Fruit fly (Drosophila melanogaster): Measurements from ENCODE around the gene CG31915.

Gene CG31915

DNA sequence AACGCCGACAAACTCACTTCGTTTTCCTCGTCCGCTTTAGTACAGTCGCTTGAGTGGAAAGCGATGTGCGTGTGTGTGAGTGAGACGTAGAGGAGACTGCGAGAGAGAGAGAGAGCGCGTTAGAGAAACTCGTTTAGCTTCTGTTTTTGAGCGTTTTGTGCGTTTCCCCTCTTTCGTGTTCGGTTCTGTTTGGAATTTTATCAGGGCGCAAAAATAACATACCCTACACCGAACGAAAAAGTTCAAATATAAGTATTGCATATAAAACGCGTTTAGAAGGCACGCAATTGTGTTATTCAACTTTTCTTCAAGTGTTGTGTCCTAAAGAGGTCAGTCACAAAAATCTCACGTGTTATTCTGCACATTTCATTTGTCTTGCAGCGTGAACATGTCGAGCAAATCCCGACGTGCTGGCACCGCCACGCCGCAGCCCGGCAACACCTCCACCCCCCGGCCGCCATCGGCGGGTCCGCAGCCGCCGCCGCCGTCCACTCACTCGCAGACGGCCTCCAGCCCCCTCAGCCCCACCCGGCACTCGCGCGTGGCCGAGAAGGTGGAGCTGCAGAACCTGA is 15.1 kb downstream of the CG31915 start (continued):
- TF ChIP-seq btn (GFP tag; optimal IDR thresholded peaks at IDR 0.05) (no peak), CG6689 (GFP tag; IDR thresholded peaks at IDR 0.05) (peak; percentile 46), Elba2 (GFP tag; optimal IDR thresholded peaks at IDR 0.05) (no peak), unc-4 (GFP tag; IDR thresholded peaks at IDR 0.05; ENCODE audit: partially characterized antibody) (no peak), CG11723 (GFP tag; optimal IDR thresholded peaks at IDR 0.05) (no peak), ro (GFP tag; IDR thresholded peaks at IDR 0.05) (no peak), CG9932 (GFP tag; IDR thresholded peaks at IDR 0.05) (peak; percentile 81), CG18262 (tag; optimal IDR thresholded peaks at IDR 0.05) (peak; percentile 36), slp2 (GFP tag; optimal IDR thresholded peaks at IDR 0.05) (peak; percentile 21), CG8944 (GFP tag; optimal IDR thresholded peaks at IDR 0.05) (no peak), Usf (GFP tag; optimal IDR thresholded peaks at IDR 0.05) (no peak), pzg (GFP tag; optimal IDR thresholded peaks at IDR 0.05) (no peak), CG6854 (GFP tag; optimal IDR thresholded peaks at IDR 0.05) (peak; percentile 58), CG10979 (tag; optimal IDR thresholded peaks at IDR 0.05) (peak; percentile 16), CG12219 (GFP tag; optimal IDR thresholded peaks at IDR 0.05) (no peak), CG33213 (GFP tag; optimal IDR thresholded peaks at IDR 0.05) (no peak), CG4424 (GFP tag; optimal IDR thresholded peaks at IDR 0.05) (peak; percentile 50), seq (GFP tag; IDR thresholded peaks at IDR 0.05) (0 out of 2 replicates have a peak, but pooled peaks have one; percentile 46), CG14014 (GFP tag; IDR thresholded peaks at IDR 0.05) (peak; percentile 77), lov (optimal IDR thresholded peaks at IDR 0.05) (no peak), lov (GFP tag; IDR thresholded peaks at IDR 0.05) (0 out of 3 replicates have a peak, but pooled peaks have one; percentile 42), gce (GFP tag; IDR thresholded peaks at IDR 0.05) (peak; percentile 36; the same call in 1 of the 3 replicates), usp (GFP tag; optimal IDR thresholded peaks at IDR 0.05) (no peak), CG11247 (GFP tag; IDR thresholded peaks at IDR 0.05) (no peak), CG4328 (GFP tag; optimal IDR thresholded peaks at IDR 0.05) (no peak), prd (optimal IDR thresholded peaks at IDR 0.05) (no peak), prd (GFP tag; IDR thresholded peaks at IDR 0.05) (peak; percentile 57), CG15696 (tag; optimal IDR thresholded peaks at IDR 0.05) (no peak), CG17186 (GFP tag; optimal IDR thresholded peaks at IDR 0.05) (no peak), Ssrp (tag; optimal IDR thresholded peaks at IDR 0.05) (no peak), Ravus (GFP tag; IDR thresholded peaks at IDR 0.05) (no peak), row (GFP tag; IDR thresholded peaks at IDR 0.05) (peak; percentile 82), CG31388 (GFP tag; optimal IDR thresholded peaks at IDR 0.05) (no peak), CG34422 (GFP tag; IDR thresholded peaks at IDR 0.05) (peak; percentile 86), CoRest (tag; optimal IDR thresholded peaks at IDR 0.05) (peak; percentile 45), tin (GFP tag; optimal IDR thresholded peaks at IDR 0.05) (peak; percentile 38), sug (tag; optimal IDR thresholded peaks at IDR 0.05) (peak; percentile 26), CG15011 (GFP tag; optimal IDR thresholded peaks at IDR 0.05) (no peak), Hsf (GFP tag; optimal IDR thresholded peaks at IDR 0.05) (peak; percentile 55), Dbx (GFP tag; IDR thresholded peaks at IDR 0.05) (no peak), CG4404 (GFP tag; IDR thresholded peaks at IDR 0.05) (0 out of 2 replicates have a peak, but pooled peaks have one; percentile 23), tup (GFP tag; optimal IDR thresholded peaks at IDR 0.05) (no peak), CG1832 (GFP tag; optimal IDR thresholded peaks at IDR 0.05) (peak; percentile 60), CG9797 (GFP tag; optimal IDR thresholded peaks at IDR 0.05) (no peak), Rfx (GFP tag; IDR thresholded peaks at IDR 0.05) (peak; percentile 78), fd96Cb (tag; optimal IDR thresholded peaks at IDR 0.05) (no peak), CG6254 (GFP tag; optimal IDR thresholded peaks at IDR 0.05) (no peak), CG7271 (tag; optimal IDR thresholded peaks at IDR 0.05) (no peak), crp (GFP tag; optimal IDR thresholded peaks at IDR 0.05) (no peak), CG8359 (GFP tag; optimal IDR thresholded peaks at IDR 0.05; ENCODE audit: borderline replicate concordance) (no peak), HLHmδ (GFP tag; optimal IDR thresholded peaks at IDR 0.05) (no peak)
